Fruit fly (Drosophila melanogaster) whole organism, embryonic: ENCODE measurements around the gene Nepl21.

Experiments
- Bdp1 ChIP-seq: fragments of 200-800 bp; sonication (Bioruptor generic); optimal IDR thresholded peaks from 3 replicates; lab custom pipeline; 2016; ENCODE audit warnings: missing biosample characterization, missing genetic modification characterization
- Bgb ChIP-seq: fragments of 200-800 bp; sonication (Bioruptor generic); IDR thresholded peaks from 2 replicates; pipeline ENCODE4 v1.3.6; 2022; ENCODE audit warnings: missing biosample characterization, missing genetic modification characterization; ENCODE audit not compliant: partially characterized antibody
- CG10321 ChIP-seq: fragments of 200-800 bp; sonication (Bioruptor generic); IDR thresholded peaks from 2 replicates; pipeline ENCODE4 v1.3.6; 2022; ENCODE audit warnings: missing biosample characterization, missing genetic modification characterization
- CG11085 ChIP-seq: fragments of 200-800 bp; sonication (Bioruptor generic); IDR thresholded peaks from 2 replicates; pipeline ENCODE4 v1.3.6; 2022; ENCODE audit warnings: missing biosample characterization, missing genetic modification characterization
- CG13424 ChIP-seq: fragments of 200-800 bp; sonication (Bioruptor generic); optimal IDR thresholded peaks from 2 replicates; lab custom pipeline; 2019; ENCODE audit warnings: missing biosample characterization, mild to moderate bottlenecking, missing genetic modification characterization, moderate library complexity
- CG15479 ChIP-seq: fragments of 200-800 bp; sonication (Bioruptor generic); optimal IDR thresholded peaks from 3 replicates; lab custom pipeline; 2019; ENCODE audit warnings: missing biosample characterization, mild to moderate bottlenecking, missing genetic modification characterization, moderate library complexity
- CG1603 ChIP-seq: fragments of 200-800 bp; sonication (Bioruptor generic); optimal IDR thresholded peaks from 2 replicates; lab custom pipeline; 2019; ENCODE audit warnings: missing biosample characterization, mild to moderate bottlenecking, missing genetic modification characterization, moderate library complexity
- CG16813 ChIP-seq: fragments of 200-800 bp; sonication (Bioruptor generic); IDR thresholded peaks from 3 replicates; pipeline ENCODE4 v1.3.6; 2022; ENCODE audit warnings: missing biosample characterization, missing genetic modification characterization; ENCODE audit not compliant: partially characterized antibody
- CG17328 ChIP-seq: fragments of 200-800 bp; sonication (Bioruptor generic); IDR thresholded peaks from 2 replicates; pipeline ENCODE4 v1.3.6; 2022; ENCODE audit warnings: missing biosample characterization, missing genetic modification characterization
- CG1792 ChIP-seq: fragments of 200-800 bp; sonication (Bioruptor generic); optimal IDR thresholded peaks from 2 replicates; lab custom pipeline; 2016; ENCODE audit warnings: missing biosample characterization, missing genetic modification characterization
- CG2678 ChIP-seq: fragments of 200-800 bp; sonication (Bioruptor generic); optimal IDR thresholded peaks from 3 replicates; lab custom pipeline; 2019; ENCODE audit warnings: missing biosample characterization, mild to moderate bottlenecking, missing genetic modification characterization, moderate library complexity
- CG31441 ChIP-seq: fragments of 200-800 bp; sonication (Bioruptor generic); IDR thresholded peaks from 2 replicates; pipeline ENCODE4 v1.3.6; 2022; ENCODE audit warnings: missing biosample characterization, missing genetic modification characterization
- CG3163 ChIP-seq: fragments of 200-800 bp; sonication (Bioruptor generic); optimal IDR thresholded peaks from 3 replicates; lab custom pipeline; 2016; ENCODE audit warnings: missing biosample characterization, missing genetic modification characterization
- CG34422 ChIP-seq: fragments of 200-800 bp; sonication (Bioruptor generic); IDR thresholded peaks from 3 replicates; pipeline ENCODE4 v1.3.6; 2022; ENCODE audit warnings: missing biosample characterization, missing genetic modification characterization
- CG42726 ChIP-seq: fragments of 200-800 bp; sonication (Bioruptor generic); IDR thresholded peaks from 2 replicates; pipeline ENCODE4 v1.3.6; 2022; ENCODE audit warnings: missing biosample characterization, missing genetic modification characterization; ENCODE audit not compliant: partially characterized antibody
- CG4404 ChIP-seq: fragments of 200-800 bp; sonication (Bioruptor generic); IDR thresholded peaks from 2 replicates; pipeline ENCODE4 v1.3.6; 2022; ENCODE audit warnings: missing biosample characterization, missing genetic modification characterization
- CG5180 ChIP-seq: fragments of 200-800 bp; sonication (Bioruptor generic); optimal IDR thresholded peaks from 3 replicates; lab custom pipeline; 2017; ENCODE audit warnings: missing biosample characterization, missing genetic modification characterization, mild to moderate bottlenecking, moderate library complexity, missing genetic modification reagents
- CG7271 ChIP-seq: fragments of 200-800 bp; sonication (Bioruptor generic); optimal IDR thresholded peaks from 2 replicates; lab custom pipeline; 2018; ENCODE audit warnings: missing biosample characterization, mild to moderate bottlenecking, missing genetic modification characterization, moderate library complexity
- CG7928 ChIP-seq: fragments of 200-800 bp; sonication (Bioruptor generic); optimal IDR thresholded peaks from 2 replicates; lab custom pipeline; 2017; ENCODE audit warnings: missing biosample characterization, mild to moderate bottlenecking, missing genetic modification characterization
- CG8388 ChIP-seq: fragments of 200-800 bp; sonication (Bioruptor generic); optimal IDR thresholded peaks from 2 replicates; lab custom pipeline; 2019; ENCODE audit warnings: missing biosample characterization, mild to moderate bottlenecking, missing genetic modification characterization, moderate library complexity
- CHES-1-like ChIP-seq: fragments of 200-800 bp; sonication (Bioruptor generic); optimal IDR thresholded peaks from 2 replicates; lab custom pipeline; 2016; ENCODE audit warnings: missing biosample characterization, missing genetic modification characterization
- CoRest ChIP-seq: fragments of 200-800 bp; sonication (Bioruptor generic); optimal IDR thresholded peaks from 3 replicates; lab custom pipeline; 2018; ENCODE audit warnings: missing biosample characterization, mild to moderate bottlenecking, missing genetic modification characterization, moderate library complexity
- HLHmδ ChIP-seq: fragments of 200-800 bp; sonication (Bioruptor generic); optimal IDR thresholded peaks from 2 replicates; lab custom pipeline; 2018; ENCODE audit warnings: missing biosample characterization, mild to moderate bottlenecking, missing genetic modification characterization, moderate library complexity
- Hand ChIP-seq: fragments of 200-800 bp; sonication (Bioruptor generic); optimal IDR thresholded peaks from 2 replicates; lab custom pipeline; 2017; ENCODE audit warnings: mild to moderate bottlenecking, missing biosample characterization, missing genetic modification reagents, missing genetic modification characterization
- Hmr ChIP-seq: fragments of 200-800 bp; sonication (Bioruptor generic); optimal IDR thresholded peaks from 3 replicates; lab custom pipeline; 2017; ENCODE audit warnings: mild to moderate bottlenecking, missing biosample characterization, missing genetic modification reagents, missing genetic modification characterization
- Lpt ChIP-seq: fragments of >200 bp; optimal IDR thresholded peaks from 2 replicates; lab custom pipeline; 2018; ENCODE audit warnings: missing biosample characterization, missing genetic modification characterization
- Meics ChIP-seq: fragments of 200-800 bp; sonication (Bioruptor generic); optimal IDR thresholded peaks from 2 replicates; lab custom pipeline; 2017; ENCODE audit warnings: missing biosample characterization, mild to moderate bottlenecking, missing genetic modification characterization
- NC2β ChIP-seq: fragments of 200-800 bp; sonication (Bioruptor generic); optimal IDR thresholded peaks from 2 replicates; lab custom pipeline; 2016; ENCODE audit warnings: missing biosample characterization, missing genetic modification characterization
- Opbp ChIP-seq: fragments of 200-800 bp; sonication (Bioruptor generic); IDR thresholded peaks from 3 replicates; pipeline ENCODE4 v1.3.6; 2022; ENCODE audit warnings: missing biosample characterization, missing genetic modification characterization; ENCODE audit not compliant: partially characterized antibody
- Optix ChIP-seq: fragments of 200-800 bp; sonication (Bioruptor generic); IDR thresholded peaks from 3 replicates; pipeline ENCODE4 v1.3.6; 2022; ENCODE audit warnings: missing biosample characterization, missing genetic modification characterization
- Ravus ChIP-seq: fragments of 200-800 bp; sonication (Bioruptor generic); IDR thresholded peaks from 2 replicates; pipeline ENCODE4 v1.3.6; 2022; ENCODE audit warnings: missing biosample characterization, missing genetic modification characterization
- Trl ChIP-seq, 3 experiments: fragments of >200 bp in 2 of 3; fragments of 200-800 bp in 1 of 3; sonication (Bioruptor generic) in 1 of 3; optimal IDR thresholded peaks; 2 replicates in 1 of 3; 3 replicates in 2 of 3; lab custom pipeline; 2016 to 2017; ENCODE audit warnings: missing biosample characterization in 1 of 3, missing genetic modification characterization in 1 of 3
- ase ChIP-seq: fragments of 200-800 bp; sonication (Bioruptor generic); IDR thresholded peaks from 3 replicates; pipeline ENCODE4 v1.3.6; 2022; ENCODE audit warnings: missing biosample characterization, missing genetic modification characterization
- chif ChIP-seq, 2 experiments: fragments of 200-800 bp; sonication (Bioruptor generic); optimal IDR thresholded peaks; 3 replicates each; lab custom pipeline; 2016; ENCODE audit warnings: missing biosample characterization in 2 of 2, missing genetic modification characterization in 2 of 2
- chn ChIP-seq: fragments of 200-800 bp; sonication (Bioruptor generic); optimal IDR thresholded peaks from 2 replicates; lab custom pipeline; 2016; ENCODE audit warnings: missing biosample characterization, missing genetic modification characterization
- crp ChIP-seq, 2 experiments: fragments of 200-800 bp; sonication (Bioruptor generic); optimal IDR thresholded peaks; 2 replicates in 1 of 2; 3 replicates in 1 of 2; lab custom pipeline; 2017; ENCODE audit warnings: missing biosample characterization in 2 of 2, missing genetic modification characterization in 2 of 2, mild to moderate bottlenecking in 1 of 2, moderate library complexity in 1 of 2
- esg ChIP-seq: fragments of 200-800 bp; sonication (Bioruptor generic); conservative IDR thresholded peaks from 2 replicates; pipeline ENCODE4 v1.3.6; 2022; ENCODE audit warnings: missing biosample characterization, missing genetic modification characterization
- ftz-f1 ChIP-seq: fragments of 200-800 bp; sonication (Bioruptor generic); optimal IDR thresholded peaks from 2 replicates; lab custom pipeline; 2016; ENCODE audit warnings: missing biosample characterization, missing genetic modification characterization
- kah ChIP-seq: fragments of 200-800 bp; sonication (Bioruptor generic); optimal IDR thresholded peaks from 2 replicates; lab custom pipeline; 2018; ENCODE audit warnings: missing biosample characterization, mild to moderate bottlenecking, missing genetic modification characterization
- nerfin-2 ChIP-seq: fragments of 200-800 bp; sonication (Bioruptor generic); IDR thresholded peaks from 2 replicates; pipeline ENCODE4 v1.3.6; 2022; ENCODE audit warnings: missing biosample characterization, missing genetic modification characterization; ENCODE audit not compliant: partially characterized antibody
- pan ChIP-seq, 4 experiments: fragments of >200 bp in 3 of 4; fragments of 200-800 bp in 1 of 4; sonication (Bioruptor generic) in 1 of 4; optimal IDR thresholded peaks in 3 of 4; IDR thresholded peaks in 1 of 4; 2 replicates each; pipeline versions ENCODE4 v1.3.6 to Lab custom; 2017 to 2022; ENCODE audit warnings: missing biosample characterization in 2 of 4, missing genetic modification characterization in 2 of 4, mixed read lengths in 1 of 4
- sc ChIP-seq, 3 experiments: fragments of >200 bp in 2 of 3; fragments of 200-800 bp in 1 of 3; sonication (Bioruptor generic) in 1 of 3; optimal IDR thresholded peaks; 2 replicates in 2 of 3; 3 replicates in 1 of 3; lab custom pipeline; 2017; ENCODE audit warnings: mild to moderate bottlenecking in 1 of 3, missing biosample characterization in 1 of 3, missing genetic modification characterization in 1 of 3, missing genetic modification reagents in 1 of 3
- sna ChIP-seq: fragments of 200-800 bp; sonication (Bioruptor generic); IDR thresholded peaks from 2 replicates; pipeline ENCODE4 v1.3.6; 2022; ENCODE audit warnings: missing biosample characterization, missing genetic modification characterization; ENCODE audit not compliant: partially characterized antibody
- tll ChIP-seq, 2 experiments: fragments of 200-800 bp in 1 of 2; fragments of >200 bp in 1 of 2; sonication (Bioruptor generic) in 1 of 2; optimal IDR thresholded peaks; 2 replicates each; lab custom pipeline; 2017 to 2019; ENCODE audit warnings: missing biosample characterization in 2 of 2, missing genetic modification characterization in 2 of 2, mild to moderate bottlenecking in 1 of 2, moderate library complexity in 1 of 2
- tup ChIP-seq: fragments of 200-800 bp; sonication (Bioruptor generic); optimal IDR thresholded peaks from 2 replicates; lab custom pipeline; 2016; ENCODE audit warnings: missing biosample characterization, mild to moderate bottlenecking, missing genetic modification characterization, moderate library complexity
- vvl ChIP-seq: fragments of 200-800 bp; sonication (Bioruptor generic); IDR thresholded peaks from 2 replicates; pipeline ENCODE4 v1.3.6; 2022; ENCODE audit warnings: missing biosample characterization, missing genetic modification characterization

Gene Nepl21

DNA sequence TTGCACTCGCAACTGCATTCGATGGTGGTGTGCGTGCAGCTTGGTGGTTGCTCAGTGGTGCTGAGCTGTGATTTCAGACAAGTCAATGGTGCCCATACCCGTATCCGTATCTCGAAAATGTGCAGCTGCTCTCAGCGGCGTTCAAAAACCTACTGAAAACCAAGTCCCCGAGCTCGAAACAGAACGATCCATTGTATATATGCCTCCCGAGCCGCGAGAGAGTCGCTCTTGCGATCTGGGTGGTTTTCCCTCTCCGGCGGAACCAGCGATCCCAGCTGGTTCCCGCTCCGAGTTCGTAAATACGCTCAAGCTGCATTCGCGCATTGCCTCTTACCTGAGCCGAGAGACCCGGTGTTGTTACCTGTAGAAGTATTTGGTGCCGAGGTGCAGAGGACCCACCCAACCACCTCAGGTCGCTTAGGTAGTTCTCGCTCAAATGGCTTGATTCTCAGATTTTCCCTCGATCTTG is 24.4 kb upstream of the Nepl21 start, which contains the start of gene Inx3 (continued):
- TF ChIP-seq vvl (GFP tag; lab: Robert Waterston, UW) (0 out of 2 replicates have a peak, but pooled peaks have one; percentile 26), CG3163 (GFP tag; lab: Kevin White, UChicago) (no peak), Meics (GFP tag; lab: Kevin White, UChicago) (peak; percentile 5), Hmr (GFP tag; lab: Kevin White, UChicago) (peak; percentile 9), Hand (GFP tag; lab: Kevin White, UChicago) (no peak), CG17328 (GFP tag; lab: Robert Waterston, UW) (0 out of 2 replicates have a peak, but pooled peaks have one; percentile 32), CG2678 (tag; lab: Kevin White, UChicago) (peak; percentile 7), chn (GFP tag; lab: Kevin White, UChicago) (peak; percentile 5), tll (GFP tag; optimal IDR thresholded peaks at IDR 0.05; lab: Kevin White, UChicago) (no peak), CG7928 (GFP tag; lab: Kevin White, UChicago) (no peak), CG1792 (GFP tag; lab: Kevin White, UChicago) (no peak), CG31441 (GFP tag; lab: Robert Waterston, UW) (0 out of 2 replicates have a peak, but pooled peaks have one; percentile 8), CG42726 (GFP tag; lab: Robert Waterston, UW) (0 out of 2 replicates have a peak, but pooled peaks have one; percentile 44), Trl (optimal IDR thresholded peaks at IDR 0.05; lab: Kevin White, UChicago) (peak; percentile 71 to 91), Trl (GFP tag; optimal IDR thresholded peaks at IDR 0.05; lab: Kevin White, UChicago) (no peak), CHES-1-like (GFP tag; lab: Kevin White, UChicago) (no peak), kah (GFP tag; lab: Kevin White, UChicago) (peak; percentile 55), CG7271 (tag; lab: Kevin White, UChicago) (peak; percentile 40), CG10321 (0 out of 2 replicates have a peak, but pooled peaks have one; percentile 5), Bgb (GFP tag; lab: Robert Waterston, UW) (peak; percentile 24; the same call in 1 of the 2 replicates), CG4404 (GFP tag; lab: Robert Waterston, UW) (no peak), CG8388 (GFP tag; lab: Kevin White, UChicago) (no peak), Ravus (GFP tag; lab: Robert Waterston, UW) (no peak), Optix (GFP tag; lab: Robert Waterston, UW) (peak; percentile 31; the same call in 1 of the 3 replicates), CG11085 (no peak), crp (GFP tag; optimal IDR thresholded peaks at IDR 0.05; lab: Kevin White, UChicago) (peak in 1 of 2 experiments; percentile 13), ase (GFP tag; lab: Robert Waterston, UW) (0 out of 3 replicates have a peak, but pooled peaks have one; percentile 25), HLHmδ (GFP tag; lab: Kevin White, UChicago) (peak; percentile 72), Bdp1 (GFP tag; lab: Kevin White, UChicago) (no peak), esg (GFP tag; lab: Robert Waterston, UW) (no peak), CG5180 (no peak), pan (optimal IDR thresholded peaks at IDR 0.05; lab: Kevin White, UChicago) (no peak), pan (GFP tag; optimal IDR thresholded peaks at IDR 0.05 in 1 of 2, IDR thresholded peaks at IDR 0.05 in 1 of 2) (no peak), CG15479 (GFP tag; lab: Kevin White, UChicago) (peak; percentile 92), CG13424 (no peak), nerfin-2 (GFP tag; lab: Robert Waterston, UW) (no peak), CG34422 (GFP tag; lab: Robert Waterston, UW) (peak; percentile 45; the same call in 1 of the 3 replicates), tup (GFP tag; lab: Kevin White, UChicago) (no peak), CoRest (no peak), sc (optimal IDR thresholded peaks at IDR 0.05; lab: Kevin White, UChicago) (no peak), sc (GFP tag; optimal IDR thresholded peaks at IDR 0.05; lab: Kevin White, UChicago) (no peak), Lpt (GFP tag; lab: Kevin White, UChicago) (no peak), Opbp (GFP tag; lab: Robert Waterston, UW) (peak; percentile 44; the same call in 1 of the 3 replicates), ftz-f1 (GFP tag; lab: Kevin White, UChicago) (peak; percentile 2), NC2β (GFP tag; lab: Kevin White, UChicago) (peak; percentile 2), CG1603 (tag; lab: Kevin White, UChicago) (peak; percentile 28), chif (GFP tag; optimal IDR thresholded peaks at IDR 0.05; lab: Kevin White, UChicago) (no peak), CG16813 (GFP tag; lab: Robert Waterston, UW) (peak; percentile 30; the same call in 1 of the 3 replicates), sna (0 out of 2 replicates have a peak, but pooled peaks have one; percentile 30)
